Fruit fly (Drosophila melanogaster) whole organism, wandering third instar larva: ENCODE results near the gene CG43740.

Experiments used
- Abd-B ChIP-seq: fragments of >200 bp; optimal IDR thresholded peaks from 2 replicates; lab custom pipeline; 2017; ENCODE audit warnings: missing biosample characterization, missing genetic modification characterization
- CG32264 ChIP-seq: fragments of 200-800 bp; sonication (Bioruptor generic); optimal IDR thresholded peaks from 2 replicates; lab custom pipeline; 2016; ENCODE audit warnings: missing biosample characterization, missing genetic modification characterization
- CG9705 ChIP-seq: fragments of 200-800 bp; sonication (Bioruptor generic); optimal IDR thresholded peaks from 2 replicates; lab custom pipeline; 2018; ENCODE audit warnings: missing biosample characterization, mild to moderate bottlenecking, missing genetic modification characterization
- CrebA ChIP-seq: fragments of 200-800 bp; sonication (Bioruptor generic); optimal IDR thresholded peaks from 2 replicates; lab custom pipeline; 2016; ENCODE audit warnings: missing biosample characterization, mild to moderate bottlenecking, missing genetic modification characterization, borderline replicate concordance
- Dfd ChIP-seq: fragments of >200 bp; optimal IDR thresholded peaks from 2 replicates; lab custom pipeline; 2017; ENCODE audit warnings: missing biosample characterization, missing genetic modification characterization
- Dif ChIP-seq: fragments of 200-275, 200-300 bp; sonication (Bioruptor generic); optimal IDR thresholded peaks from 2 replicates; lab custom pipeline; 2018; ENCODE audit warnings: missing biosample characterization, missing genetic modification characterization; ENCODE audit not compliant: partially characterized antibody
- GATAd ChIP-seq: sonication (Bioruptor generic); optimal IDR thresholded peaks from 2 replicates; lab custom pipeline; 2016; ENCODE audit warnings: missing biosample characterization, missing genetic modification characterization
- HLH106 ChIP-seq: fragments of 200-800 bp; optimal IDR thresholded peaks from 3 replicates; lab custom pipeline; 2019; ENCODE audit warnings: missing biosample characterization, mild to moderate bottlenecking, missing genetic modification characterization, moderate library complexity
- Hnf4 ChIP-seq: fragments of 200-800 bp; sonication (Bioruptor generic); optimal IDR thresholded peaks from 2 replicates; lab custom pipeline; 2016; ENCODE audit warnings: missing biosample characterization, mild to moderate bottlenecking, missing genetic modification characterization
- Hr78 ChIP-seq: fragments of >200 bp; optimal IDR thresholded peaks from 2 replicates; lab custom pipeline; 2017; ENCODE audit warnings: missing biosample characterization, missing genetic modification characterization
- Hr83 ChIP-seq: fragments of 200-300 bp; sonication (Bioruptor generic); optimal IDR thresholded peaks from 2 replicates; lab custom pipeline; 2016; ENCODE audit warnings: missing biosample characterization, mild to moderate bottlenecking, missing genetic modification characterization, moderate library complexity; ENCODE audit not compliant: poor library complexity, severe bottlenecking
- Jra ChIP-seq: sonication (Bioruptor generic); optimal IDR thresholded peaks from 2 replicates; lab custom pipeline; 2016; ENCODE audit warnings: missing biosample characterization, missing genetic modification characterization
- Mio ChIP-seq: sonication (Bioruptor generic); optimal IDR thresholded peaks from 2 replicates; lab custom pipeline; 2016; ENCODE audit warnings: missing biosample characterization, missing genetic modification characterization
- Myc ChIP-seq: fragments of >200 bp; optimal IDR thresholded peaks from 2 replicates; lab custom pipeline; 2017
- N ChIP-seq: fragments of >200 bp; optimal IDR thresholded peaks from 2 replicates; lab custom pipeline; 2018; ENCODE audit warnings: missing biosample characterization, missing external identifiers, missing genetic modification characterization
- OdsH ChIP-seq: fragments of 200-800 bp; sonication (Bioruptor generic); optimal IDR thresholded peaks from 2 replicates; lab custom pipeline; 2016; ENCODE audit warnings: missing biosample characterization, mild to moderate bottlenecking, missing genetic modification characterization
- Rel ChIP-seq, 2 experiments: fragments of 200-800 bp; sonication (Bioruptor generic) in 1 of 2; optimal IDR thresholded peaks; 2 replicates in 1 of 2; 3 replicates in 1 of 2; lab custom pipeline; 2016 to 2019; ENCODE audit warnings: mild to moderate bottlenecking in 2 of 2, missing biosample characterization in 2 of 2, missing genetic modification characterization in 2 of 2, moderate library complexity in 1 of 2
- Sp1 ChIP-seq: fragments of 200-800 bp; sonication (Bioruptor generic); optimal IDR thresholded peaks from 3 replicates; lab custom pipeline; 2019; ENCODE audit warnings: missing biosample characterization, mild to moderate bottlenecking, missing genetic modification characterization, moderate library complexity
- Vsx2 ChIP-seq: fragments of 200-300, 225-300 bp; sonication (Bioruptor generic); optimal IDR thresholded peaks from 2 replicates; lab custom pipeline; 2018; ENCODE audit warnings: missing biosample characterization, missing genetic modification characterization; ENCODE audit not compliant: partially characterized antibody
- br ChIP-seq: fragments of 200-800 bp; sonication (Bioruptor generic); optimal IDR thresholded peaks from 2 replicates; lab custom pipeline; 2016; ENCODE audit warnings: missing biosample characterization, missing genetic modification characterization
- brk ChIP-seq: fragments of 200-800 bp; sonication (Bioruptor generic); optimal IDR thresholded peaks from 2 replicates; lab custom pipeline; 2016; ENCODE audit warnings: missing biosample characterization, mild to moderate bottlenecking, missing genetic modification characterization
- dl ChIP-seq, 2 experiments: fragments of 175-275, 200-275 bp in 1 of 2; fragments of 200-275 bp in 1 of 2; sonication (Bioruptor generic); optimal IDR thresholded peaks; lab custom pipeline; 2018; ENCODE audit warnings: mild to moderate bottlenecking in 2 of 2, missing biosample characterization in 2 of 2, missing genetic modification characterization in 2 of 2, moderate library complexity in 2 of 2; ENCODE audit not compliant: partially characterized antibody in 2 of 2, insufficient read depth in 1 of 2
- dmrt93B ChIP-seq: fragments of 200-800 bp; sonication (Bioruptor generic); optimal IDR thresholded peaks from 2 replicates; lab custom pipeline; 2018; ENCODE audit warnings: missing biosample characterization, mild to moderate bottlenecking, missing genetic modification characterization
- dsf ChIP-seq: sonication (Bioruptor generic); optimal IDR thresholded peaks from 2 replicates; lab custom pipeline; 2016; ENCODE audit warnings: missing biosample characterization, missing genetic modification characterization, borderline replicate concordance
- ey ChIP-seq: fragments of 200-800 bp; sonication (Bioruptor generic); optimal IDR thresholded peaks from 2 replicates; lab custom pipeline; 2016; ENCODE audit warnings: missing biosample characterization, missing genetic modification characterization
- foxo ChIP-seq, 2 experiments: fragments of 200-800 bp; sonication (Bioruptor generic); optimal IDR thresholded peaks; 2 replicates in 1 of 2; 3 replicates in 1 of 2; lab custom pipeline; 2016 to 2017; ENCODE audit warnings: missing biosample characterization in 2 of 2, missing genetic modification characterization in 2 of 2
- fru ChIP-seq: fragments of 200-800 bp; sonication (Bioruptor generic); optimal IDR thresholded peaks from 3 replicates; lab custom pipeline; 2016; ENCODE audit warnings: missing biosample characterization, mild to moderate bottlenecking, missing genetic modification characterization
- h ChIP-seq: fragments of 200-800 bp; sonication (Bioruptor generic); optimal IDR thresholded peaks from 3 replicates; lab custom pipeline; 2016; ENCODE audit warnings: missing biosample characterization, mild to moderate bottlenecking, missing genetic modification characterization
- jim ChIP-seq: fragments of 175-275, 200-325 bp; sonication (Bioruptor generic); optimal IDR thresholded peaks from 2 replicates; lab custom pipeline; 2016; ENCODE audit warnings: missing biosample characterization, mild to moderate bottlenecking, missing genetic modification characterization
- lola ChIP-seq: fragments of >200 bp; optimal IDR thresholded peaks from 2 replicates; lab custom pipeline; 2017; ENCODE audit warnings: missing biosample characterization, missing genetic modification characterization
- pan ChIP-seq: fragments of >200 bp; optimal IDR thresholded peaks from 2 replicates; lab custom pipeline; 2017
- psq ChIP-seq: fragments of 200-800 bp; sonication (Bioruptor generic); optimal IDR thresholded peaks from 3 replicates; lab custom pipeline; 2017; ENCODE audit warnings: missing biosample characterization, mild to moderate bottlenecking, missing genetic modification characterization, moderate library complexity
- rgr ChIP-seq: fragments of 200-800 bp; sonication (Bioruptor generic); optimal IDR thresholded peaks from 3 replicates; lab custom pipeline; 2016; ENCODE audit warnings: missing biosample characterization, mild to moderate bottlenecking, missing genetic modification characterization
- sage ChIP-seq: fragments of 200-800 bp; sonication (Bioruptor generic); optimal IDR thresholded peaks from 2 replicates; lab custom pipeline; 2016; ENCODE audit warnings: missing biosample characterization, mild to moderate bottlenecking, missing genetic modification characterization
- sv ChIP-seq: fragments of 200-800 bp; sonication (Bioruptor generic); optimal IDR thresholded peaks from 3 replicates; lab custom pipeline; 2016; ENCODE audit warnings: missing biosample characterization, missing genetic modification characterization
- tai ChIP-seq: sonication (Bioruptor generic); optimal IDR thresholded peaks from 2 replicates; lab custom pipeline; 2016; ENCODE audit warnings: missing biosample characterization, missing genetic modification characterization
- usp ChIP-seq: fragments of >200 bp; optimal IDR thresholded peaks from 2 replicates; lab custom pipeline; 2017; ENCODE audit warnings: missing biosample characterization, missing genetic modification characterization
- woc ChIP-seq: sonication (Bioruptor generic); optimal IDR thresholded peaks from 2 replicates; lab custom pipeline; 2016; ENCODE audit warnings: missing biosample characterization, mild to moderate bottlenecking, missing genetic modification characterization

Gene CG43740

dm6 chrX:10387672-10388071 lies 54.2 kb downstream of the CG43740 start:
- TF ChIP-seq HLH106 (peak; percentile 42), lola (GFP tag; lab: Kevin White, UChicago) (no peak), foxo (GFP tag; optimal IDR thresholded peaks at IDR 0.05; lab: Kevin White, UChicago) (peak in 1 of 2 experiments; percentile 70), woc (GFP tag; lab: Kevin White, UChicago) (peak; percentile 2), h (GFP tag; lab: Kevin White, UChicago) (peak; percentile 69), Hnf4 (GFP tag; lab: Kevin White, UChicago) (peak; percentile 56), br (peak; percentile 39), Hr83 (no peak), CG32264 (GFP tag; lab: Kevin White, UChicago) (no peak), OdsH (peak; percentile 53), tai (no peak), usp (GFP tag; lab: Kevin White, UChicago) (no peak), Rel (GFP tag; optimal IDR thresholded peaks at IDR 0.05; lab: Kevin White, UChicago) (no peak), Rel (tag; optimal IDR thresholded peaks at IDR 0.05; lab: Kevin White, UChicago) (no peak), Jra (GFP tag; lab: Kevin White, UChicago) (no peak), Sp1 (GFP tag; lab: Kevin White, UChicago) (no peak), rgr (GFP tag; lab: Kevin White, UChicago) (peak; percentile 57), fru (GFP tag; lab: Kevin White, UChicago) (peak; percentile 65), Mio (GFP tag; lab: Kevin White, UChicago) (no peak), Abd-B (GFP tag; lab: Kevin White, UChicago) (no peak), psq (GFP tag; lab: Kevin White, UChicago) (peak; percentile 47), Vsx2 (GFP tag; lab: Kevin White, UChicago) (no peak), dsf (GFP tag; lab: Kevin White, UChicago) (no peak), jim (GFP tag; lab: Kevin White, UChicago) (no peak), dl (GFP tag; optimal IDR thresholded peaks at IDR 0.05; lab: Kevin White, UChicago; ENCODE audit: insufficient read depth in 1 of 2, partially characterized antibody in 2 of 2) (no peak), CrebA (no peak), Hr78 (GFP tag; lab: Kevin White, UChicago) (no peak), N (GFP tag; lab: Kevin White, UChicago) (no peak), Dfd (GFP tag; lab: Kevin White, UChicago) (no peak), GATAd (GFP tag; lab: Kevin White, UChicago) (peak; percentile 2), pan (lab: Kevin White, UChicago) (no peak), sage (GFP tag; lab: Kevin White, UChicago) (no peak), ey (peak; percentile 65), Myc (lab: Kevin White, UChicago) (no peak), brk (GFP tag; lab: Kevin White, UChicago) (no peak), sv (GFP tag; lab: Kevin White, UChicago) (no peak), Dif (GFP tag; lab: Kevin White, UChicago) (no peak), dmrt93B (GFP tag; lab: Kevin White, UChicago) (peak; percentile 23), CG9705 (GFP tag; lab: Kevin White, UChicago) (no peak)

- no peak for TF ChIP-seq jim (GFP tag; lab: Kevin White, UChicago)
- TF ChIP-seq CG9705 (GFP tag; lab: Kevin White, UChicago), result no peak
- no peak for TF ChIP-seq sv (GFP tag; lab: Kevin White, UChicago)
- TF ChIP-seq Myc (lab: Kevin White, UChicago), result no peak
- no peak for TF ChIP-seq Dif (GFP tag; lab: Kevin White, UChicago)
- TF ChIP-seq GATAd (GFP tag; lab: Kevin White, UChicago), result no peak
- no peak for TF ChIP-seq woc (GFP tag; lab: Kevin White, UChicago)
- TF ChIP-seq CG32264 (GFP tag; lab: Kevin White, UChicago), result no peak
- no peak for TF ChIP-seq Hr83
- no peak for TF ChIP-seq Hnf4 (GFP tag; lab: Kevin White, UChicago)
- TF ChIP-seq br, result no peak
- no peak for TF ChIP-seq Dfd (GFP tag; lab: Kevin White, UChicago)
These were observed 63.4 kb downstream of the CG43740 start for dm6 chrX:10396832-10397231.
